Fruit fly (Drosophila melanogaster) whole organism, prepupa: Measurements from ENCODE around the gene east.

ENCODE experiments used
- CG6276 ChIP-seq: fragments of 200-800 bp; sonication (Bioruptor generic); optimal IDR thresholded peaks from 2 replicates; lab custom pipeline; 2017; ENCODE audit warnings: missing biosample characterization, mild to moderate bottlenecking, missing genetic modification characterization
- CG6854 ChIP-seq: fragments of 200-800 bp; sonication (Bioruptor generic); optimal IDR thresholded peaks from 2 replicates; lab custom pipeline; 2017; ENCODE audit warnings: missing biosample characterization, mild to moderate bottlenecking, missing genetic modification characterization
- Eip78C ChIP-seq: fragments of 200-800 bp; sonication (Bioruptor generic); peaks from one replicate; lab custom pipeline; 2016; ENCODE audit warnings: missing biosample characterization, missing genetic modification characterization
- fd59A ChIP-seq: fragments of 200-800 bp; sonication (Bioruptor generic); optimal IDR thresholded peaks from 2 replicates; lab custom pipeline; 2017; ENCODE audit warnings: missing biosample characterization, mild to moderate bottlenecking, missing genetic modification characterization, missing genetic modification reagents
- fd85E ChIP-seq: fragments of 200-800 bp; sonication (Bioruptor generic); optimal IDR thresholded peaks from 3 replicates; lab custom pipeline; 2016; ENCODE audit warnings: missing biosample characterization, missing genetic modification characterization
- svp ChIP-seq: fragments of 200-800 bp; sonication (Bioruptor generic); peaks from one replicate; lab custom pipeline; 2016; ENCODE audit warnings: missing biosample characterization, missing genetic modification characterization

- TF ChIP-seq fd59A (GFP tag; lab: Kevin White, UChicago) (no peak), CG6854 (GFP tag; lab: Kevin White, UChicago) (peak; percentile 7), fd85E (no peak), svp (no peak), CG6276 (GFP tag; lab: Kevin White, UChicago) (no peak), Eip78C (no peak)
Observed at dm6 chrX:1989981-1990380, 20.7 kb upstream of the east start.
